Worm (Caenorhabditis elegans) whole organism, L4/young adult: Measurements from ENCODE around the gene W02B3.4.
"Not testable (repeated sequence)": the region's sequence is repeated elsewhere in the genome, so short reads cannot be mapped to it uniquely, and the experiment has no call there.

Experiments
- W03F9.2 ChIP-seq: fragments of 150-350 bp; optimal IDR thresholded peaks from 2 replicates; lab custom pipeline; 2014; ENCODE audit warnings: missing biosample characterization, missing genetic modification characterization
- dao-5 ChIP-seq: sonication (generic microtip); optimal IDR thresholded peaks from 2 replicates; lab custom pipeline; 2016; ENCODE audit warnings: missing genotype, missing genetic modification characterization, moderate library complexity, missing compliant biosample characterization
- him-1 ChIP-seq: sonication (generic microtip); optimal IDR thresholded peaks from 2 replicates; lab custom pipeline; 2016; ENCODE audit warnings: missing genotype, missing genetic modification reagents, missing genetic modification characterization, missing compliant biosample characterization

W02B3.4 gene

DNA sequence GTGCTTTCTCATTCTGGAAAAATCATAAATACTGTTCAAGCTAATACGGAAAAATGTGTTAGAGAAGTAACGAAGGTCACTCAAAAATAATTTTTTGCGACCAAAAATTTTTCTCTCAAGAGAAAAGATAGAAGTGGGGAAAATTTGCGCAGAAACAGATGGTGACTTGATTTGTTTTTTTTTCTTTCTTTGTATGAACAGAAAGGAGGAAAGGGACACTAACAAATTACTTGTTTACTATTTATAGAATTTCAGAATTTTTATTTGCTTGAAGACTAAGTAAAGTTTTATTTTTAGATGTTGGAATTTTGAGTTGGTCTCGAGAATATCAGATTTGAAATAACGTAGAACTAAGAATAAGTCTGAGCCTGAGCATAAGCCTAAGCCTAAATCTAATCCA, at the start of gene W02B3.4:
TSS of gene W02B3.4 (minus strand) at position 101 of the 400 bp plus-strand sequence.
- TF ChIP-seq him-1 (tag; lab: Kevin White, UChicago) (no peak), W03F9.2 (tag; lab: Kevin White, UChicago) (no peak)

DNA sequence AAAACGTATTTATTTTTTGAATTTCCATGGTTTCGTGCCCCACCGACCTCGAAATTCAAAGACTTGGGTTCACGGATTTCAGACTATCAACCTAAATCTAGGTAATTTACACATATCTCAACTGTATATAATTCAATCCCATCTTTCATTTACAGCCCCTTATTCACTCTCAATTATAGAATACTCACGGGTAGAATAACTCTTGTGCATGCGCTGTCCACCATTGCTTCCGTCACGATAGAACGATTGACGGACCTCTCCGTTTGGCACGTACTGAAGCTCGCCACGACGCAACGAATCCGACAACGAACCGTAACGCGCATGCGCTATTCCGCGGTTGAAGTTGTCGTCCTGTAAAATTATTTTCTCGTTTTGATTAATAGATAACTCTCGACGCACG, 45.5 kb upstream of the W02B3.4 start:
- TF ChIP-seq him-1 (tag; lab: Kevin White, UChicago) (no peak), W03F9.2 (tag; lab: Kevin White, UChicago) (no peak), dao-5 (tag; lab: Kevin White, UChicago) (no peak)

DNA sequence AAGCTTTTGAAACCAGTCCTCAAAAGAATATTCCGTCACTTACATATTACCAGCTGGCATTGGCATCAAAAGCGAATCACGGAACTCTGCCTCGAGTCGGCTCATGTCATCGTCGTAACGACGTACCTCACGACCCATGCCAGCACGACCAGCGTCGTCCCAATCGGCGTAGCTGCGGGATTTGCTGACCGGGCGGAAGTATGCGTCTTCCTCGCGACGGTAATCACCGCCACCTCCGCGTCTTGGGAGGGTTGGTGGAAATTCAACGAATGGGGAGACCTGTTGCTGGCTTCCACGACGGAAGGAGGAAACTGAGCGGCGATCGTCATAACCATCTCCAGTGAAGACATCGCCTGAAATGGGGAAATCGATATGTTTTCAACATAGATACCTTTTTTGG, 44.9 kb upstream of the W02B3.4 start:
- no peak for TF ChIP-seq dao-5 (tag; lab: Kevin White, UChicago)
- TF ChIP-seq him-1 (tag; lab: Kevin White, UChicago): no peak
- no peak for TF ChIP-seq W03F9.2 (tag; lab: Kevin White, UChicago)

DNA sequence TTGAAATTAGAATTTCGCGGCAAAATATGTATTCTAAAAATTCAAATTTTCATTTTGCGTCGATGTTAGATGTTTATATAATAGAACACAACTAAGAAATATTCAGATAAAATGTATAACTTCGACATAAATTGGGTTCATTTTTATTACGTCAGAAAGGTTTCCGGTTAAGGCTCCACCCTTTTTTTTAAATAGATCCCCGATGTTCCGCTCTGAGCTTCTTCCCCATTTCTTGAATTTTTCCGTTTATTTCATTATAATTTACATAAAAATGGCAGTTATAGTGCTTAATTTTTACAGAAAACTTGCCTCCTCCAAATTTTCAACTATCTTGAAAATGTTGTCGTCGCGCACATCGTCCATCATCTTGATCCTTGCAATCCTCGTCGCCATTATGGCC, 41.6 kb upstream of the W02B3.4 start, which contains the start of gene flp-24:
TSS of gene flp-24 (plus strand) at position 301 of the 400 bp plus-strand sequence.
- TF ChIP-seq dao-5 (tag; lab: Kevin White, UChicago): no peak
- no peak for TF ChIP-seq W03F9.2 (tag; lab: Kevin White, UChicago)
- no peak for TF ChIP-seq him-1 (tag; lab: Kevin White, UChicago)

DNA sequence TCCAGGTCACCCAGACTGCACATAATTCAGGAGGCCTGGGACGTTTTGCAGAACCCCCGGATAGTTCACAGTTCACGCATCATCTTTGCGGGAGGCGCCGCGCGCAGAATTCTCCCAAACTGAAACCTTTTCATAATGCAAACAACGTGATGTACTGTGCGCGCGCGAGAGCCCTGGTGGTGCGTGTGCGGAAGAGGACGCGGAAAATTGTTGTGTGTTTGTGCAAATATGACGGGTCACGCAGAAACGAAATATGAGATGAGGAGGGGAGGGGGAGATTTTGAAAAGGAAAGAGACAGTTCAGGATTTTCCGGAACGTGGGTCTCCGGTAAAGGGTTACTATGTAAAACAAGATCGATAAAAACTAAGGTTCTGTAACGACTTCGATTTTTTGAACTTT, 26.8 kb upstream of the W02B3.4 start:
- TF ChIP-seq W03F9.2 (tag; lab: Kevin White, UChicago) (no peak), him-1 (tag; lab: Kevin White, UChicago) (no peak), dao-5 (tag; lab: Kevin White, UChicago) (no peak)

DNA sequence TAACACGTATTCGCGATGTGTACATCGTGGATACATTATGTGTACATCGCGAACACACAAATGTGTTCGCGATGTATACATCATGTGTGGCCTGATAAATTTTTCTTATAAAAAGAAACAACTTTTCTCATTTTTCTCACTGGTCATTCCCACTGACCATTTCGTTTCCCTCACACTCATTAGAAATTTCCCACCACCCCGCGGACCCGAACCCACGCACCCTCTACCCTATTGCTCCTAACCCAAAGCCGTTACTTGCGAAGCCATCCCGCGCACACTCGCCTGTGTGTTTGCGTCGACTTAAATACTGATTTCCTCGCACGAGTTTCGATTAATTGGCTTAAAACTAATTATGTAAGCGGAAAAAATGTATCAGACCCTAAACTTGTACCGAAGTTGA, 15.6 kb upstream of the W02B3.4 start:
- peak; percentile 58 for TF ChIP-seq dao-5 (tag; lab: Kevin White, UChicago)
- no peak for TF ChIP-seq him-1 (tag; lab: Kevin White, UChicago)
- TF ChIP-seq W03F9.2 (tag; lab: Kevin White, UChicago): no peak

DNA sequence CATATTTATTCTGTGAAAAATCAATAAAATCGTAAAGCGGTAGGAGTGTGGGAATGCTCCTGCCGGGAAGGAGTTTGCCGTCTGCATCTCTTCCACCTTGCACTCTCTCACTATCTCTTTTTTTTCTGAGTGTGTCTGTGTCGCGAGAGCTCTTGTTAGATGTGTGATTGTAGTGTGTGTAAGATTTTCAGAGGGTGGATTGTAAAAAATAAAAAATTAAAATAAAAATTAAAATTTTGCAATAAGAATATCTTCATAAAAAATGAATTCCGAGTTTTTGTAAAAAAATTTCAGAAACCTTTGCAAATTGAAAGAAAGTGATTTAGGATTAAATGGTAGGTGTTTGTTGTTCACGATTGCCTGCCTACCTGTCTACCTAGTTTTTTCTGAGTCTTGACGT, 13.2 kb upstream of the W02B3.4 start, which contains the start of gene sel-15:
TSS of gene sel-15 (minus strand) at position 101 of the 400 bp plus-strand sequence.
- TF ChIP-seq dao-5 (tag; lab: Kevin White, UChicago) (no peak), W03F9.2 (tag; lab: Kevin White, UChicago) (no peak), him-1 (tag; lab: Kevin White, UChicago) (no peak)

DNA sequence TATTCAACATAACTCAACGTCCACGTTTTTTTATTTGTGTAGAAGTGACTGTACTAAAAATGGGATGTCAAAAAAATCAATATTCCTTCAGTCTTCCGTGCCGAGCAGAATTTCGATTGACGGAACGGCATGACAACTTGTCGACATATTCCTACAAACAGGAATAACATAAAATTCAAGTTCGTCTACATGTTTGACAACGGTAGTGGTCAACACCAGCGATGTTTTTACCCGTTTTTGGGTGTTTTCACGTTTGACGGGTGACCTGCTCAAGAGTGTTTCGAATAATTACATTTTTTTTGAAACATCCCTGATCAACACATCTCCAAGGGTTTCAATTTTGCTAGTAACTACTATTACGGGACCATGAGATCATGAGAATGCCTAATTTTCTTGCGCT, 8.7 kb upstream of the W02B3.4 start, which contains the start of gene W02B3.7:
TSS of gene W02B3.7 (minus strand) at position 101 of the 400 bp plus-strand sequence.
- TF ChIP-seq W03F9.2 (tag; lab: Kevin White, UChicago) (no peak), him-1 (tag; lab: Kevin White, UChicago) (no peak), dao-5 (tag; lab: Kevin White, UChicago) (no peak)

DNA sequence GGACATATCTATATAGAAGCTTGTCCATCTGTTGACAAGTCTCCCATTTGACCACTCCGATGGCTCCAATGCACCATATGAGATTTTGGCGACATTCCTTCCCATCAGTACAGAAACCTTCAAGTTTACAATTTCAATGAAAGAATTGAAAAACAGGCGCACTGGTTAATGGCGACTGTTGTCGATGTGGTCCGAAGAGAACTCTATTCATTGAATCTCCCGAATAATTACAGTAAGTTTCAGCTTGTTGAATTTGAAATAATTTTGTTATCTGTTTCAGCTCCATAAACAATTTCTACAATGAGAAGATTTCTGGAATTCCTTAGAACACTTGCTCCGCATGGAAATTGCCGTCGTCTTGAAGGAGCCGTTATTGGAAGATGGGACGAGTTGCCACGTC, 5.7 kb upstream of the W02B3.4 start, which contains the start of gene elf-1:
TSS of gene elf-1 (plus strand) at position 301 of the 400 bp plus-strand sequence.
- TF ChIP-seq dao-5, W03F9.2, him-1 (tag; lab: Kevin White, UChicago): not testable (repeated sequence)

DNA sequence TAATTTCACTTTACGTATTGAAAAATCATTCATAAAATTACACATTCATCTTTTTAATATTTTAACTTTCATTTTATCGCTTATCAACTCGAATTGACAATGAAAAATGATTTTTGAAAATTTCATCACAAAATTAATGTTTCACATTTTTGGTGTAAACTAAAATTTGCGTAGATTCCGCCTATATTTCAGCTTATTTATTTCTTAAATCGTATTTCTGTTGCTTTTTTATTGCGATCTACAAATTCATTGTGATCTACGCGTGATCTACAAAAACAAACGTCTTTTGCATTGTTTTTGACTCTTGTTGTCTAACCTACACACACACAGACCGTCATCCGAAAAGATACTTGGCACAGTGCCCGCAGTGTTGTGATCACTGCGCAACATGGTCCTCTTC, 4.9 kb upstream of the W02B3.4 start:
- TF ChIP-seq him-1 (tag; lab: Kevin White, UChicago) (no peak), dao-5 (tag; lab: Kevin White, UChicago) (no peak), W03F9.2 (tag; lab: Kevin White, UChicago) (no peak)

DNA sequence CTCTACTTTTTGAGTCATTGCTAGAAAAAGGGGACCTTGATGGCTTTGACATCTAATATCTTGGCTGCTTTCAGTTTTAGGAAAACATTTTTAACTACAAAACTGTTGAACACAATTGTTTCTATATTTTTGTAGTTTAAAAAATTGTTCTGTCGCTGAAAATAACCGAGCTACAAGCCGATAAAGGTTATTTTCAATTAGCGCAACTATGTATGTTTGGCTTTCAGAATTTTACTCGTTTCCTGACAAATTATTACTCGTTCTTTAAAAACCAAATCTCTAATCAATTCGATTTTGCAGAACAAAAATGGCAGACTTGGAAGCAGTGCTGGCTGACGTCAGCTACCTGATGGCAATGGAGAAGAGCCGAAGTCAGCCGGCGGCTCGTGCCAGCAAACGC, 7.4 kb downstream of the W02B3.4 start, which contains the start of gene grk-2:
TSS of gene grk-2 (plus strand) at position 301 of the 400 bp plus-strand sequence.
- TF ChIP-seq W03F9.2 (tag; lab: Kevin White, UChicago) (no peak), him-1 (tag; lab: Kevin White, UChicago) (no peak), dao-5 (tag; lab: Kevin White, UChicago) (no peak)

DNA sequence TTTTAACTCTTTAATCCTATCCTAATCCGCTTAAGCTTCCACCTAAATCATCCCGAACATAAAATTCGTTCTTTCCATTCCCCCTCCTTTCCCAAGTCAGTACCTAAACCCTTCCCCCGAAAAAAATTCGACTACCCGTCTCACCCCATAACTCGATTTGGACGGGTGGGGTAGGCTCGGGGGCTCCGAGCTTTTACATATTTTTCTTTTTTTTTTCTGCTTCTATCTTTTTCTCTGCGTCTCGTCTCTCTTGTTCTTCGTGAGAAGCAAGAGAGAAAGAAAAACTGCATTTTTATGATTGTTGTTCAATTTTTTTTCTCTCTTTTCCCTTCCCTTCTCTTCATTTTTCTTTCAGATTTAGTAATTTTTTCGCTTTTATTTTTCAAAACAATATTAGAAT, 7.8 kb downstream of the W02B3.4 start:
- TF ChIP-seq dao-5 (tag; lab: Kevin White, UChicago): no peak
- TF ChIP-seq him-1 (tag; lab: Kevin White, UChicago): no peak
- no peak for TF ChIP-seq W03F9.2 (tag; lab: Kevin White, UChicago)

DNA sequence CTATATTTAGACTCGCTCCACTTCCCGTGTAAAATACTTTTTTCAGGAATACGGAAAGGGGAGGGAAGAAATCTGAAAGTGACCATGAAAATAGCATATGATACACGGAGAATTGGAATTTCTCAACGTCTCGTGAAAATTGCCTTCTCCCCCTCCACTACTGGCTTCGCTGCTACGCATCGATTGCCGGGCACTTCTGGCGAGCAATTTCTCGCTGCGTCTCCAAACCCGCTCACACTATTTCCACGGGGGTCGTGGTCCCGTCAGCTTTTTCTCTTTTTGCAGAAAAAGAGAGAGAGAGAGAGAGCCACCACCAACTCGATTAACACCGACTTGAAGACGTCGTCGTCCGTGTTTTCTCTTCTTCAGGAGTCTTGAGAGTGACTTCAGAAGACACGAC, 12.2 kb downstream of the W02B3.4 start:
- TF ChIP-seq dao-5 (tag; lab: Kevin White, UChicago) (no peak), him-1 (tag; lab: Kevin White, UChicago) (peak; percentile 2)

DNA sequence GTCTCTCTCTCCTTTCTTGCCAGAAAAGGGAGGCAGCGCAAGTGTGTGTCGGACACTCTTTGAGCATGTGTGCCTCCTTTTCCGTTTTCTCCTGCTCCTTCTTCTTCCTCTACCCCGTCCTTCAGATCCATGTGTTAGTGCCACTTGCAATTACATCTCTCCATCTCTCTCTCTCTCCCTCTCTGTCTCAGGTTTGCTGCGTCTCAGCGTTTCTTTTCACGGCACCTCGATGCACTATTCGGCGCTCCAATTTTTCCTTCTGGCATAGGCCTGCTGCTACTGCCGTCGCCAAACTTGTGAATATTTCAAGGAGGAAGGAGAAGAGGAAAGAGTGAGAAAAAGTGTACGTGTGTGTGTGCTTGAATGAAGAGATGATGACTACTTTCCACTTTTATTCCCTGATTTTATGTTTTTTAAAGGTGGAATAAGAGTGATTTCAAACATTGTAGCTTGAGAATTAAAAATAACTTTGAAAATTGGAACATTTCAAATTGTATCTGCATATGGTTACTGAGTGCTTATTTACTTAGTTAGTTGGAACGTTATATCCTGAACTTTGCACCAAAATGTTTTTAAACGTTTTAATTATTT, 14.8 kb downstream of the W02B3.4 start, which contains the start of gene W02B3.3:
TSS of gene W02B3.3 (minus strand) at position 131 of the 591 bp plus-strand sequence.
- TF ChIP-seq him-1 (tag; lab: Kevin White, UChicago) (peak; percentile 97), dao-5 (tag; lab: Kevin White, UChicago) (no peak)
